Fruit fly (Drosophila melanogaster) whole organism, embryonic: ENCODE data around the gene Myo95E.
A peak's percentile ranks its signal among the peaks of the same experiment; 100 is the strongest.

Source experiments
- Abd-B ChIP-seq: fragments of 200-800 bp; sonication (Bioruptor generic); optimal IDR thresholded peaks from 2 replicates; lab custom pipeline; 2018; ENCODE audit warnings: missing biosample characterization, mild to moderate bottlenecking, missing genetic modification characterization, moderate library complexity
- Adf1 ChIP-seq: fragments of 200-800 bp; sonication (Bioruptor generic); IDR thresholded peaks from 2 replicates; pipeline ENCODE4 v1.3.6; 2022; ENCODE audit warnings: missing biosample characterization, missing genetic modification characterization
- Atf-2 ChIP-seq: fragments of 200-800 bp; sonication (Bioruptor generic); optimal IDR thresholded peaks from 2 replicates; lab custom pipeline; 2016; ENCODE audit warnings: missing biosample characterization, missing genetic modification characterization
- Atf6 ChIP-seq: fragments of 200-800 bp; sonication (Bioruptor generic); IDR thresholded peaks from 2 replicates; pipeline ENCODE4 v1.3.6; 2022; ENCODE audit warnings: missing biosample characterization, missing genetic modification characterization
- Bteb2 ChIP-seq: fragments of 200-800 bp; sonication (Bioruptor generic); optimal IDR thresholded peaks from 2 replicates; lab custom pipeline; 2016; ENCODE audit warnings: missing biosample characterization, missing genetic modification characterization
- CG10543 ChIP-seq: fragments of 200-800 bp; sonication (Bioruptor generic); optimal IDR thresholded peaks from 3 replicates; lab custom pipeline; 2017; ENCODE audit warnings: missing biosample characterization, mild to moderate bottlenecking, missing genetic modification characterization, moderate library complexity
- CG10979 ChIP-seq: fragments of 200-800 bp; sonication (Bioruptor generic); optimal IDR thresholded peaks from 2 replicates; lab custom pipeline; 2018; ENCODE audit warnings: missing biosample characterization, mild to moderate bottlenecking, missing genetic modification characterization, moderate library complexity
- CG11723 ChIP-seq: fragments of 200-800 bp; sonication (Bioruptor generic); optimal IDR thresholded peaks from 2 replicates; lab custom pipeline; 2017; ENCODE audit warnings: missing biosample characterization, mild to moderate bottlenecking, missing genetic modification characterization
- CG12299 ChIP-seq: fragments of 200-800 bp; sonication (Bioruptor generic); optimal IDR thresholded peaks from 2 replicates; lab custom pipeline; 2018; ENCODE audit warnings: missing biosample characterization, mild to moderate bottlenecking, missing genetic modification characterization
- CG1233 ChIP-seq: fragments of 200-800 bp; sonication (Bioruptor generic); optimal IDR thresholded peaks from 4 replicates; lab custom pipeline; 2018; ENCODE audit warnings: missing biosample characterization, mild to moderate bottlenecking, missing genetic modification characterization
- CG1603 ChIP-seq: fragments of 200-800 bp; sonication (Bioruptor generic); optimal IDR thresholded peaks from 2 replicates; lab custom pipeline; 2019; ENCODE audit warnings: missing biosample characterization, mild to moderate bottlenecking, missing genetic modification characterization, moderate library complexity
- CG16813 ChIP-seq: fragments of 200-800 bp; sonication (Bioruptor generic); IDR thresholded peaks from 3 replicates; pipeline ENCODE4 v1.3.6; 2022; ENCODE audit warnings: missing biosample characterization, missing genetic modification characterization; ENCODE audit not compliant: partially characterized antibody
- CG17912 ChIP-seq: fragments of 200-800 bp; sonication (Bioruptor generic); optimal IDR thresholded peaks from 2 replicates; lab custom pipeline; 2018; ENCODE audit warnings: missing biosample characterization, mild to moderate bottlenecking, missing genetic modification characterization
- CG30020 ChIP-seq: fragments of 200-800 bp; optimal IDR thresholded peaks from 2 replicates; lab custom pipeline; 2019; ENCODE audit warnings: missing biosample characterization, mild to moderate bottlenecking, missing genetic modification characterization, moderate library complexity
- CG32767 ChIP-seq: fragments of 200-800 bp; sonication (Bioruptor generic); IDR thresholded peaks from 2 replicates; pipeline ENCODE4 v1.3.6; 2022; ENCODE audit warnings: missing biosample characterization, missing genetic modification characterization
- CG6254 ChIP-seq: fragments of 200-800 bp; sonication (Bioruptor generic); optimal IDR thresholded peaks from 3 replicates; lab custom pipeline; 2017; ENCODE audit warnings: mild to moderate bottlenecking, missing biosample characterization, missing genetic modification reagents, missing genetic modification characterization
- CG7357 ChIP-seq: fragments of 200-800 bp; sonication (Bioruptor generic); IDR thresholded peaks from 3 replicates; pipeline ENCODE4 v1.3.6; 2022; ENCODE audit warnings: missing biosample characterization, missing genetic modification characterization
- CG8281 ChIP-seq: fragments of 200-800 bp; sonication (Bioruptor generic); optimal IDR thresholded peaks from 2 replicates; lab custom pipeline; 2018; ENCODE audit warnings: missing biosample characterization, mild to moderate bottlenecking, missing genetic modification characterization, moderate library complexity
- CG8478 ChIP-seq: fragments of >200 bp; optimal IDR thresholded peaks from 2 replicates; lab custom pipeline; 2018
- CG8765 ChIP-seq: fragments of 200-800 bp; sonication (Bioruptor generic); IDR thresholded peaks from 2 replicates; pipeline ENCODE4 v1.3.6; 2022; ENCODE audit warnings: missing biosample characterization, missing genetic modification characterization
- CG9609 ChIP-seq: fragments of 200-800 bp; sonication (Bioruptor generic); optimal IDR thresholded peaks from 3 replicates; lab custom pipeline; 2016; ENCODE audit warnings: missing biosample characterization, missing genetic modification characterization
- CG9876 ChIP-seq: fragments of 200-800 bp; sonication (Bioruptor generic); optimal IDR thresholded peaks from 2 replicates; lab custom pipeline; 2016; ENCODE audit warnings: missing biosample characterization, missing genetic modification characterization
- D19B ChIP-seq: fragments of 200-800 bp; sonication (Bioruptor generic); optimal IDR thresholded peaks from 2 replicates; lab custom pipeline; 2017; ENCODE audit warnings: missing biosample characterization, mild to moderate bottlenecking, missing genetic modification characterization
- E2f1 ChIP-seq: fragments of 200-800 bp; sonication (Bioruptor generic); IDR thresholded peaks from 2 replicates; pipeline ENCODE4 v1.3.6; 2022; ENCODE audit warnings: missing biosample characterization, missing genetic modification characterization
- E2f2 ChIP-seq: fragments of 200-800 bp; sonication (Bioruptor generic); IDR thresholded peaks from 2 replicates; pipeline ENCODE4 v1.3.6; 2022; ENCODE audit warnings: missing biosample characterization, missing genetic modification characterization
- Ets65A ChIP-seq: fragments of 200-800 bp; sonication (Bioruptor generic); peaks from one replicate; lab custom pipeline; 2016; ENCODE audit warnings: missing biosample characterization, missing genetic modification characterization
- Hmr ChIP-seq: fragments of 200-800 bp; sonication (Bioruptor generic); optimal IDR thresholded peaks from 3 replicates; lab custom pipeline; 2017; ENCODE audit warnings: mild to moderate bottlenecking, missing biosample characterization, missing genetic modification reagents, missing genetic modification characterization
- Hr78 ChIP-seq, 2 experiments: fragments of 200-800 bp in 1 of 2; fragments of >200 bp in 1 of 2; sonication (Bioruptor generic) in 1 of 2; optimal IDR thresholded peaks; 2 replicates each; lab custom pipeline; 2017 to 2019; ENCODE audit warnings: missing biosample characterization in 2 of 2, missing genetic modification characterization in 2 of 2, mild to moderate bottlenecking in 1 of 2, moderate library complexity in 1 of 2
- Max ChIP-seq: fragments of 200-800 bp; sonication (Bioruptor generic); optimal IDR thresholded peaks from 2 replicates; lab custom pipeline; 2016; ENCODE audit warnings: missing biosample characterization, mild to moderate bottlenecking, missing genetic modification characterization
- NC2α ChIP-seq: fragments of 200-800 bp; sonication (Bioruptor generic); optimal IDR thresholded peaks from 2 replicates; lab custom pipeline; 2016; ENCODE audit warnings: missing biosample characterization, missing genetic modification characterization
- Tbp ChIP-seq: fragments of >200 bp; optimal IDR thresholded peaks from 2 replicates; lab custom pipeline; 2018; ENCODE audit warnings: missing biosample characterization, missing genetic modification characterization
- aop ChIP-seq: fragments of 200-800 bp; sonication (Bioruptor generic); IDR thresholded peaks from 2 replicates; pipeline ENCODE4 v1.3.6; 2022; ENCODE audit warnings: missing biosample characterization, missing genetic modification characterization
- bab2 ChIP-seq: fragments of 200-800 bp; sonication (Bioruptor generic); optimal IDR thresholded peaks from 2 replicates; lab custom pipeline; 2016; ENCODE audit warnings: missing biosample characterization, missing genetic modification characterization
- bowl ChIP-seq: fragments of 200-800 bp; sonication (Bioruptor generic); IDR thresholded peaks from 2 replicates; pipeline ENCODE4 v1.3.6; 2022; ENCODE audit warnings: missing biosample characterization, missing genetic modification characterization
- cwo ChIP-seq: fragments of 200-800 bp; sonication (Bioruptor generic); optimal IDR thresholded peaks from 3 replicates; lab custom pipeline; 2017; ENCODE audit warnings: missing biosample characterization, missing genetic modification characterization, mild to moderate bottlenecking, moderate library complexity, missing genetic modification reagents
- dmrt99B ChIP-seq: fragments of 200-800 bp; sonication (Bioruptor generic); optimal IDR thresholded peaks from 2 replicates; lab custom pipeline; 2018; ENCODE audit warnings: missing biosample characterization, mild to moderate bottlenecking, missing genetic modification characterization, moderate library complexity
- emc ChIP-seq: fragments of 200-800 bp; sonication (Bioruptor generic); optimal IDR thresholded peaks from 2 replicates; lab custom pipeline; 2016; ENCODE audit warnings: missing biosample characterization, missing genetic modification characterization
- ems ChIP-seq: fragments of 200-800 bp; sonication (Bioruptor generic); optimal IDR thresholded peaks from 3 replicates; lab custom pipeline; 2016; ENCODE audit warnings: missing biosample characterization, missing genetic modification characterization
- esg ChIP-seq: fragments of 200-800 bp; sonication (Bioruptor generic); conservative IDR thresholded peaks from 2 replicates; pipeline ENCODE4 v1.3.6; 2022; ENCODE audit warnings: missing biosample characterization, missing genetic modification characterization
- gem ChIP-seq: fragments of 200-800 bp; sonication (Bioruptor generic); optimal IDR thresholded peaks from 2 replicates; lab custom pipeline; 2019; ENCODE audit warnings: missing biosample characterization, mild to moderate bottlenecking, missing genetic modification characterization, moderate library complexity
- inv ChIP-seq: fragments of 200-800 bp; sonication (Bioruptor generic); IDR thresholded peaks from 2 replicates; pipeline ENCODE4 v1.3.6; 2022; ENCODE audit warnings: missing biosample characterization, missing genetic modification characterization; ENCODE audit not compliant: partially characterized antibody
- klu ChIP-seq: fragments of 200-800 bp; sonication (Bioruptor generic); IDR thresholded peaks from 2 replicates; pipeline ENCODE4 v1.3.6; 2022; ENCODE audit warnings: missing biosample characterization, missing genetic modification characterization
- mld ChIP-seq: fragments of 200-800 bp; sonication (Bioruptor generic); IDR thresholded peaks from 3 replicates; pipeline ENCODE4 v1.3.6; 2022; ENCODE audit warnings: missing biosample characterization, missing genetic modification characterization; ENCODE audit not compliant: partially characterized antibody
- org-1 ChIP-seq: fragments of 200-800 bp; sonication (Bioruptor generic); optimal IDR thresholded peaks from 2 replicates; lab custom pipeline; 2017; ENCODE audit warnings: missing biosample characterization, missing genetic modification characterization
- pros ChIP-seq: fragments of 200-800 bp; sonication (Bioruptor generic); optimal IDR thresholded peaks from 3 replicates; lab custom pipeline; 2019; ENCODE audit warnings: missing biosample characterization, mild to moderate bottlenecking, missing genetic modification characterization, moderate library complexity
- psq ChIP-seq: fragments of 200-800 bp; sonication (Bioruptor generic); optimal IDR thresholded peaks from 2 replicates; lab custom pipeline; 2017; ENCODE audit warnings: missing biosample characterization, missing genetic modification characterization
- repo ChIP-seq: fragments of 200-800 bp; sonication (Bioruptor generic); optimal IDR thresholded peaks from 2 replicates; lab custom pipeline; 2016; ENCODE audit warnings: missing biosample characterization, missing genetic modification characterization
- sd ChIP-seq: fragments of 200-800 bp; sonication (Bioruptor generic); optimal IDR thresholded peaks from 3 replicates; lab custom pipeline; 2018; ENCODE audit warnings: missing biosample characterization, mild to moderate bottlenecking, missing genetic modification characterization, moderate library complexity
- so ChIP-seq: fragments of 200-800 bp; sonication (Bioruptor generic); IDR thresholded peaks from 3 replicates; pipeline ENCODE4 v1.3.6; 2022; ENCODE audit warnings: missing biosample characterization, missing genetic modification characterization
- tap ChIP-seq: fragments of 200-800 bp; optimal IDR thresholded peaks from 3 replicates; lab custom pipeline; 2019; ENCODE audit warnings: missing biosample characterization, mild to moderate bottlenecking, missing genetic modification characterization, moderate library complexity

Myo95E gene

dm6 chr3R:24138478-24139455 lies 22.5 kb downstream of the Myo95E start (continued):
- no peak for TF ChIP-seq E2f2
- TF ChIP-seq emc (GFP tag; lab: Kevin White, UChicago) = no peak
- TF ChIP-seq tap = no peak
- TF ChIP-seq CG17912 (GFP tag; lab: Kevin White, UChicago) = no peak
- no peak for TF ChIP-seq CG10543 (GFP tag; lab: Kevin White, UChicago)
- no peak for TF ChIP-seq Tbp (GFP tag; lab: Kevin White, UChicago)
- TF ChIP-seq cwo (GFP tag; lab: Kevin White, UChicago) = peak; percentile 22
- TF ChIP-seq Atf6 (GFP tag; lab: Robert Waterston, UW) = no peak
- no peak for TF ChIP-seq repo (GFP tag; lab: Kevin White, UChicago)
- no peak for TF ChIP-seq NC2α
- no peak for TF ChIP-seq mld (GFP tag; lab: Robert Waterston, UW)
- no peak for TF ChIP-seq aop
- TF ChIP-seq ems (GFP tag; lab: Kevin White, UChicago) = no peak
- TF ChIP-seq Bteb2 (GFP tag; lab: Kevin White, UChicago) = no peak
- TF ChIP-seq Hr78 (GFP tag; optimal IDR thresholded peaks at IDR 0.05; lab: Kevin White, UChicago) = no peak
- no peak for TF ChIP-seq CG30020 (tag; lab: Kevin White, UChicago)
- no peak for TF ChIP-seq CG6254 (GFP tag; lab: Kevin White, UChicago)
- no peak for TF ChIP-seq CG16813 (GFP tag; lab: Robert Waterston, UW)
- TF ChIP-seq gem (tag; lab: Kevin White, UChicago) = peak; percentile 1
- no peak for TF ChIP-seq CG12299 (tag; lab: Kevin White, UChicago)
- TF ChIP-seq Adf1 (GFP tag; lab: Robert Waterston, UW) = no peak
- no peak for TF ChIP-seq bab2 (GFP tag; lab: Kevin White, UChicago)
- TF ChIP-seq Abd-B (GFP tag; lab: Kevin White, UChicago) = peak; percentile 3
- no peak for TF ChIP-seq org-1 (GFP tag; lab: Kevin White, UChicago)
- TF ChIP-seq CG9876 (GFP tag; lab: Kevin White, UChicago) = no peak
- no peak for TF ChIP-seq Atf-2 (GFP tag; lab: Kevin White, UChicago)
- TF ChIP-seq inv = no peak
- no peak for TF ChIP-seq CG11723 (GFP tag; lab: Kevin White, UChicago)
- TF ChIP-seq CG1603 (tag; lab: Kevin White, UChicago) = no peak
- peak; percentile 83 for TF ChIP-seq sd (tag; lab: Kevin White, UChicago)
- TF ChIP-seq CG7357 (GFP tag; lab: Robert Waterston, UW) = no peak
- no peak for TF ChIP-seq bowl (GFP tag; lab: Robert Waterston, UW)
- no peak for TF ChIP-seq E2f1
- TF ChIP-seq klu = no peak
- no peak for TF ChIP-seq CG32767
- TF ChIP-seq Ets65A (GFP tag; lab: Kevin White, UChicago) = no peak
- no peak for TF ChIP-seq psq (GFP tag; lab: Kevin White, UChicago)
- no peak for TF ChIP-seq CG10979 (tag; lab: Kevin White, UChicago)
- no peak for TF ChIP-seq CG8765 (GFP tag; lab: Robert Waterston, UW)
- TF ChIP-seq D19B = peak; percentile 71
- peak; percentile 3 for TF ChIP-seq CG1233
- TF ChIP-seq Max (GFP tag; lab: Kevin White, UChicago) = no peak
- no peak for TF ChIP-seq CG8478 (lab: Kevin White, UChicago)
- no peak for TF ChIP-seq esg
- no peak for TF ChIP-seq dmrt99B (tag; lab: Kevin White, UChicago)
- no peak for TF ChIP-seq pros
- no peak for TF ChIP-seq Hmr (GFP tag; lab: Kevin White, UChicago)
- TF ChIP-seq CG8281 (tag; lab: Kevin White, UChicago) = no peak
- no peak for TF ChIP-seq CG9609 (GFP tag; lab: Kevin White, UChicago)
- no peak for TF ChIP-seq so (GFP tag; lab: Robert Waterston, UW)
